Fruit fly (Drosophila melanogaster) whole organism, embryonic: Measurements from ENCODE around the gene CG32061.
A peak's percentile ranks its signal among the peaks of the same experiment; 100 is the strongest.

Experiments
- Awh ChIP-seq: fragments of 200-800 bp; sonication (Bioruptor generic); IDR thresholded peaks from 2 replicates; pipeline ENCODE4, ENCODE4 v1.3.6; 2022; ENCODE audit warnings: missing biosample characterization, missing genetic modification characterization
- C15 ChIP-seq: fragments of 200-800 bp; sonication (Bioruptor generic); IDR thresholded peaks from 3 replicates; pipeline ENCODE4 v1.3.6; 2022; ENCODE audit warnings: missing biosample characterization, missing genetic modification characterization
- CG10147 ChIP-seq: fragments of 200-800 bp; sonication (Bioruptor generic); optimal IDR thresholded peaks from 2 replicates; lab custom pipeline; 2019; ENCODE audit warnings: missing biosample characterization, mild to moderate bottlenecking, missing genetic modification characterization, moderate library complexity
- CG10209 ChIP-seq: fragments of 200-800 bp; sonication (Bioruptor generic); optimal IDR thresholded peaks from 3 replicates; lab custom pipeline; 2017; ENCODE audit warnings: missing biosample characterization, mild to moderate bottlenecking, missing genetic modification characterization, missing genetic modification reagents
- CG1024 ChIP-seq: fragments of 200-800 bp; sonication (Bioruptor generic); IDR thresholded peaks from 2 replicates; pipeline ENCODE4 v1.3.6; 2022; ENCODE audit warnings: missing biosample characterization, missing genetic modification characterization
- CG10543 ChIP-seq: fragments of 200-800 bp; sonication (Bioruptor generic); optimal IDR thresholded peaks from 3 replicates; lab custom pipeline; 2017; ENCODE audit warnings: missing biosample characterization, mild to moderate bottlenecking, missing genetic modification characterization, moderate library complexity
- CG12155 ChIP-seq: fragments of 200-800 bp; sonication (Bioruptor generic); optimal IDR thresholded peaks from 3 replicates; lab custom pipeline; 2016; ENCODE audit warnings: missing biosample characterization, missing genetic modification characterization
- CG14965 ChIP-seq: fragments of 200-800 bp; sonication (Bioruptor generic); optimal IDR thresholded peaks from 2 replicates; lab custom pipeline; 2016; ENCODE audit warnings: missing biosample characterization, missing genetic modification characterization, borderline replicate concordance
- CG15011 ChIP-seq: fragments of 200-800 bp; sonication (Bioruptor generic); optimal IDR thresholded peaks from 3 replicates; lab custom pipeline; 2018; ENCODE audit warnings: missing biosample characterization, mild to moderate bottlenecking, missing genetic modification characterization
- CG15269 ChIP-seq: fragments of 200-800 bp; sonication (Bioruptor generic); optimal IDR thresholded peaks from 2 replicates; lab custom pipeline; 2018; ENCODE audit warnings: missing biosample characterization, mild to moderate bottlenecking, missing genetic modification characterization, moderate library complexity
- CG17359 ChIP-seq: fragments of 200-800 bp; sonication (Bioruptor generic); optimal IDR thresholded peaks from 3 replicates; lab custom pipeline; 2018; ENCODE audit warnings: missing biosample characterization, mild to moderate bottlenecking, missing genetic modification characterization, moderate library complexity
- CG18476 ChIP-seq: fragments of 200-800 bp; sonication (Bioruptor generic); optimal IDR thresholded peaks from 2 replicates; lab custom pipeline; 2016; ENCODE audit warnings: missing biosample characterization, mild to moderate bottlenecking, missing genetic modification characterization
- CG18599 ChIP-seq: fragments of 200-800 bp; sonication (Bioruptor generic); optimal IDR thresholded peaks from 3 replicates; lab custom pipeline; 2017; ENCODE audit warnings: missing biosample characterization, missing genetic modification characterization, mild to moderate bottlenecking, moderate library complexity, missing genetic modification reagents
- CG2712 ChIP-seq: fragments of 200-800 bp; optimal IDR thresholded peaks from 3 replicates; lab custom pipeline; 2019; ENCODE audit warnings: missing biosample characterization, mild to moderate bottlenecking, missing genetic modification characterization, moderate library complexity
- CG30020 ChIP-seq: fragments of 200-800 bp; optimal IDR thresholded peaks from 2 replicates; lab custom pipeline; 2019; ENCODE audit warnings: missing biosample characterization, mild to moderate bottlenecking, missing genetic modification characterization, moderate library complexity
- CG3065 ChIP-seq: fragments of 200-800 bp; sonication (Bioruptor generic); optimal IDR thresholded peaks from 2 replicates; lab custom pipeline; 2016; ENCODE audit warnings: missing biosample characterization, missing genetic modification characterization
- CG3281 ChIP-seq: fragments of 200-800 bp; sonication (Bioruptor generic); optimal IDR thresholded peaks from 3 replicates; lab custom pipeline; 2017; ENCODE audit warnings: missing biosample characterization, mild to moderate bottlenecking, missing genetic modification characterization
- CG8281 ChIP-seq: fragments of 200-800 bp; sonication (Bioruptor generic); optimal IDR thresholded peaks from 2 replicates; lab custom pipeline; 2018; ENCODE audit warnings: missing biosample characterization, mild to moderate bottlenecking, missing genetic modification characterization, moderate library complexity
- CG9932 ChIP-seq: fragments of 200-800 bp; sonication (Bioruptor generic); IDR thresholded peaks from 2 replicates; pipeline ENCODE4 v1.3.6; 2022; ENCODE audit warnings: missing biosample characterization, missing genetic modification characterization
- Dek ChIP-seq: fragments of 200-800 bp; sonication (Bioruptor generic); optimal IDR thresholded peaks from 3 replicates; lab custom pipeline; 2019; ENCODE audit warnings: missing biosample characterization, mild to moderate bottlenecking, missing genetic modification characterization, moderate library complexity
- Ets65A ChIP-seq: fragments of 200-800 bp; sonication (Bioruptor generic); peaks from one replicate; lab custom pipeline; 2016; ENCODE audit warnings: missing biosample characterization, missing genetic modification characterization
- Fer3 ChIP-seq: fragments of 200-800 bp; sonication (Bioruptor generic); optimal IDR thresholded peaks from 2 replicates; lab custom pipeline; 2018; ENCODE audit warnings: missing biosample characterization, mild to moderate bottlenecking, missing genetic modification characterization, moderate library complexity
- HHEX ChIP-seq: fragments of 200-800 bp; sonication (Bioruptor generic); optimal IDR thresholded peaks from 3 replicates; lab custom pipeline; 2017; ENCODE audit warnings: missing biosample characterization, mild to moderate bottlenecking, missing genetic modification characterization, missing genetic modification reagents
- Hmr ChIP-seq: fragments of 200-800 bp; sonication (Bioruptor generic); optimal IDR thresholded peaks from 3 replicates; lab custom pipeline; 2017; ENCODE audit warnings: mild to moderate bottlenecking, missing biosample characterization, missing genetic modification reagents, missing genetic modification characterization
- Hr3 ChIP-seq: fragments of 200-800 bp; sonication (Bioruptor generic); optimal IDR thresholded peaks from 3 replicates; lab custom pipeline; 2016; ENCODE audit warnings: missing biosample characterization, missing genetic modification characterization
- Jarid2 ChIP-seq: fragments of 200-800 bp; sonication (Bioruptor generic); optimal IDR thresholded peaks from 3 replicates; lab custom pipeline; 2017; ENCODE audit warnings: mild to moderate bottlenecking, missing biosample characterization, missing genetic modification reagents, missing genetic modification characterization
- MBD-R2 ChIP-seq: fragments of 200-800 bp; sonication (Bioruptor generic); IDR thresholded peaks from 2 replicates; pipeline ENCODE4 v1.3.6; 2022; ENCODE audit warnings: missing biosample characterization, missing genetic modification characterization
- Oli ChIP-seq: fragments of 200-800 bp; sonication (Bioruptor generic); optimal IDR thresholded peaks from 2 replicates; lab custom pipeline; 2018; ENCODE audit warnings: missing biosample characterization, mild to moderate bottlenecking, missing genetic modification characterization, moderate library complexity
- PHDP ChIP-seq: fragments of 200-800 bp; sonication (Bioruptor generic); optimal IDR thresholded peaks from 3 replicates; lab custom pipeline; 2018; ENCODE audit warnings: missing biosample characterization, mild to moderate bottlenecking, missing genetic modification characterization, moderate library complexity
- Vsx1 ChIP-seq: fragments of 200-800 bp; sonication (Bioruptor generic); optimal IDR thresholded peaks from 2 replicates; lab custom pipeline; 2017; ENCODE audit warnings: missing biosample characterization, mild to moderate bottlenecking, missing genetic modification characterization, missing genetic modification reagents
- ara ChIP-seq: fragments of 200-800 bp; sonication (Bioruptor generic); IDR thresholded peaks from 2 replicates; pipeline ENCODE4 v1.3.6; 2022; ENCODE audit warnings: missing biosample characterization, missing genetic modification characterization
- cad ChIP-seq: fragments of >200 bp; optimal IDR thresholded peaks from 2 replicates; lab custom pipeline; 2017; ENCODE audit warnings: missing biosample characterization, missing genetic modification characterization
- cato ChIP-seq: fragments of 200-800 bp; sonication (Bioruptor generic); optimal IDR thresholded peaks from 2 replicates; lab custom pipeline; 2016; ENCODE audit warnings: missing biosample characterization, missing genetic modification characterization, borderline replicate concordance
- caup ChIP-seq: fragments of 200-800 bp; sonication (Bioruptor generic); optimal IDR thresholded peaks from 3 replicates; lab custom pipeline; 2017; ENCODE audit warnings: missing biosample characterization, mild to moderate bottlenecking, missing genetic modification characterization, moderate library complexity; ENCODE audit not compliant: severe bottlenecking
- chinmo ChIP-seq: fragments of 200-800 bp; sonication (Bioruptor generic); IDR thresholded peaks from 4 replicates; pipeline ENCODE4 v1.3.6; 2022; ENCODE audit warnings: missing biosample characterization, missing genetic modification characterization; ENCODE audit not compliant: partially characterized antibody
- dysf ChIP-seq: fragments of 200-800 bp; sonication (Bioruptor generic); IDR thresholded peaks from 3 replicates; pipeline ENCODE4 v1.3.6; 2022; ENCODE audit warnings: missing biosample characterization, missing genetic modification characterization
- ind ChIP-seq: fragments of 200-800 bp; sonication (Bioruptor generic); optimal IDR thresholded peaks from 3 replicates; lab custom pipeline; 2016; ENCODE audit warnings: missing biosample characterization, missing genetic modification characterization
- mam ChIP-seq: fragments of 200-800 bp; sonication (Bioruptor generic); optimal IDR thresholded peaks from 3 replicates; lab custom pipeline; 2016; ENCODE audit warnings: missing biosample characterization, missing genetic modification characterization
- ranshi ChIP-seq: fragments of 200-800 bp; sonication (Bioruptor generic); IDR thresholded peaks from 2 replicates; pipeline ENCODE4 v1.3.6; 2022; ENCODE audit warnings: missing biosample characterization, missing genetic modification characterization
- row ChIP-seq: fragments of 200-800 bp; sonication (Bioruptor generic); IDR thresholded peaks from 3 replicates; pipeline ENCODE4 v1.3.6; 2022; ENCODE audit warnings: missing biosample characterization, missing genetic modification characterization
- seq ChIP-seq: fragments of 200-800 bp; sonication (Bioruptor generic); IDR thresholded peaks from 2 replicates; pipeline ENCODE4 v1.3.6; 2022; ENCODE audit warnings: missing biosample characterization, missing genetic modification characterization
- sisA ChIP-seq: fragments of 200-800 bp; sonication (Bioruptor generic); IDR thresholded peaks from 2 replicates; pipeline ENCODE4 v1.3.6; 2022; ENCODE audit warnings: missing biosample characterization, missing genetic modification characterization
- slbo ChIP-seq: fragments of 200-800 bp; sonication (Bioruptor generic); IDR thresholded peaks from 2 replicates; pipeline ENCODE4 v1.3.6; 2022; ENCODE audit warnings: missing biosample characterization, missing genetic modification characterization
- tgo ChIP-seq: fragments of 200-800 bp; sonication (Bioruptor generic); IDR thresholded peaks from 3 replicates; pipeline ENCODE4 v1.3.6; 2022; ENCODE audit warnings: missing biosample characterization, missing genetic modification characterization

Gene CG32061

dm6 chr3L:10464887-10465286, 1.3 kb downstream of the CG32061 start, which contains the start of gene S-Lap3 (continued):
- TF ChIP-seq CG1024 (GFP tag; lab: Robert Waterston, UW) = no peak
- TF ChIP-seq row (GFP tag; lab: Robert Waterston, UW) = no peak
- TF ChIP-seq CG14965 (GFP tag; lab: Kevin White, UChicago) = no peak
- TF ChIP-seq seq (GFP tag; lab: Robert Waterston, UW) = no peak
- TF ChIP-seq C15 (GFP tag; lab: Robert Waterston, UW) = no peak

- peak; percentile 65 for TF ChIP-seq Ets65A (GFP tag; lab: Kevin White, UChicago)
- no peak for TF ChIP-seq cad (GFP tag; lab: Kevin White, UChicago)
- TF ChIP-seq Dek (tag; lab: Kevin White, UChicago) = no peak
These were observed 14.6 kb downstream of the CG32061 start, which contains the start of gene CG46430 for dm6 chr3L:10478214-10478613. Gene CG46430 (plus strand): TSS chr3L:10478514.

- peak; percentile 46 for TF ChIP-seq Jarid2
- no peak for TF ChIP-seq CG17359 (tag; lab: Kevin White, UChicago)
- TF ChIP-seq chinmo (GFP tag; lab: Robert Waterston, UW) = 0 out of 4 replicates have a peak, but pooled peaks have one; percentile 54
- TF ChIP-seq, all 482 proteins: peak for 2
These were observed 17.5 kb downstream of the CG32061 start, which contains the start of gene Rbfox1 for dm6 chr3L:10481112-10481511. Gene Rbfox1 (plus strand): TSS chr3L:10481412.

- TF ChIP-seq MBD-R2 (GFP tag; lab: Robert Waterston, UW) (no peak; the same call in 1 of the 2 replicates), ind (GFP tag; lab: Kevin White, UChicago) (peak; percentile 14), CG8281 (tag; lab: Kevin White, UChicago) (peak; percentile 5), HHEX (GFP tag; lab: Kevin White, UChicago) (peak; percentile 9), ranshi (0 out of 2 replicates have a peak, but pooled peaks have one; percentile 22), CG1024 (GFP tag; lab: Robert Waterston, UW) (no peak), CG12155 (GFP tag; lab: Kevin White, UChicago) (no peak), Awh (GFP tag; lab: Robert Waterston, UW) (0 out of 2 replicates have a peak, but pooled peaks have one; percentile 45), Oli (tag; lab: Kevin White, UChicago) (peak; percentile 8), slbo (GFP tag; lab: Robert Waterston, UW) (peak; percentile 53), CG10543 (GFP tag; lab: Kevin White, UChicago) (no peak), CG10147 (GFP tag; lab: Kevin White, UChicago) (peak; percentile 15), cato (GFP tag; lab: Kevin White, UChicago) (no peak), PHDP (tag; lab: Kevin White, UChicago) (peak; percentile 4), CG18476 (GFP tag; lab: Kevin White, UChicago) (no peak), CG3065 (GFP tag; lab: Kevin White, UChicago) (no peak), Vsx1 (GFP tag; lab: Kevin White, UChicago) (no peak), ara (GFP tag; lab: Robert Waterston, UW) (0 out of 2 replicates have a peak, but pooled peaks have one; percentile 17), CG2712 (tag; lab: Kevin White, UChicago) (peak; percentile 17), sisA (GFP tag; lab: Robert Waterston, UW) (0 out of 2 replicates have a peak, but pooled peaks have one; percentile 27), CG18599 (GFP tag; lab: Kevin White, UChicago) (peak; percentile 75), caup (GFP tag; lab: Kevin White, UChicago) (peak; percentile 15), CG15269 (tag; lab: Kevin White, UChicago) (peak; percentile 39), CG3281 (peak; percentile 35), Fer3 (tag; lab: Kevin White, UChicago) (peak; percentile 28), Hr3 (GFP tag; lab: Kevin White, UChicago) (no peak), CG10209 (GFP tag; lab: Kevin White, UChicago) (peak; percentile 5), CG15011 (GFP tag; lab: Kevin White, UChicago) (peak; percentile 1), Hmr (peak; percentile 49), mam (GFP tag; lab: Kevin White, UChicago) (peak; percentile 32), dysf (GFP tag; lab: Robert Waterston, UW) (0 out of 3 replicates have a peak, but pooled peaks have one; percentile 39), CG9932 (GFP tag; lab: Robert Waterston, UW) (peak; percentile 34; the same call in 1 of the 2 replicates), CG30020 (tag; lab: Kevin White, UChicago) (no peak), tgo (GFP tag; lab: Robert Waterston, UW) (peak; percentile 42; the same call in 1 of the 3 replicates)
These were observed 18.9 kb downstream of the CG32061 start for dm6 chr3L:10482477-10482876.
